Worm (Caenorhabditis elegans) whole organism, L2 larva: ENCODE measurements around the gene amx-3.

Experiments used
- ZK546.5 ChIP-seq: sonication (generic microtip); optimal IDR thresholded peaks from 2 replicates; lab custom pipeline; 2017; ENCODE audit warnings: missing biosample characterization, missing genetic modification characterization
- mdl-1 ChIP-seq, 2 experiments: fragments of 150-350 bp in 1 of 2; sonication (generic microtip) in 1 of 2; optimal IDR thresholded peaks; 2 replicates each; lab custom pipeline; 2017; ENCODE audit warnings: missing biosample characterization in 2 of 2, missing genetic modification characterization in 2 of 2
- nhr-23 ChIP-seq: fragments of 150-350 bp; optimal IDR thresholded peaks from 2 replicates; lab custom pipeline; 2014; ENCODE audit warnings: missing biosample characterization, missing genetic modification reagents, missing genetic modification characterization
- nhr-237 ChIP-seq: fragments of 150-350 bp; optimal IDR thresholded peaks from 2 replicates; lab custom pipeline; 2014; ENCODE audit warnings: missing biosample characterization, missing genetic modification characterization
- nhr-6 ChIP-seq: fragments of 150-350 bp; optimal IDR thresholded peaks from 2 replicates; lab custom pipeline; 2014; ENCODE audit warnings: missing biosample characterization, missing genetic modification characterization
- ztf-11 ChIP-seq: sonication (generic microtip); optimal IDR thresholded peaks from 2 replicates; lab custom pipeline; 2017; ENCODE audit warnings: missing biosample characterization, missing genetic modification characterization

DNA sequence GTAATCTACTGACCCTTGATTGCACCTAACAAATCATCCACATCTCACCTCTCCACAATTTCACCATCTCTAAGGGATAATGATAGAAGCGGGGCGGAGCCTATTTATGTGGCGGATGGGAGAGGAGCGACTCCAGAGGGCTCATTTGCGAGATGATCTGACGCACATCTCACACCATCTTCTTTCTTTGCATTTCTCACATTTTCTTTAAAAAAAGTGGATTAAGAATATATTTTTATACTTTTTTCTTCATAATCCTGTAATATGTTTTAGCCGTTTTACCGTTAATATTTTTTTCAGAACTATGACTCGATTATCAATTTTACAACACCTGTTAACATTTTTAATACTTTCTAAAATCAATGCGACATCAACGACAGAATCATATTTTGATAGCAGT, 11.7 kb upstream of the amx-3 start, which contains the start of gene pbo-5:
- TF ChIP-seq nhr-6 (tag; lab: Kevin White, UChicago) (no peak), nhr-23 (tag; lab: Kevin White, UChicago) (no peak), ztf-11 (tag; lab: Kevin White, UChicago) (no peak), mdl-1 (tag; optimal IDR thresholded peaks at IDR 0.05; lab: Kevin White, UChicago) (no peak), ZK546.5 (tag; lab: Kevin White, UChicago) (no peak), nhr-237 (tag; lab: Kevin White, UChicago) (no peak)
